Worm (Caenorhabditis elegans) whole organism, late embryonic: ENCODE results near the gene Y79H2A.3.

Source experiments
- K09A11.1 ChIP-seq: sonication (generic microtip); optimal IDR thresholded peaks from 2 replicates; lab custom pipeline; 2017; ENCODE audit warnings: antibody characterized with exemption, mild to moderate bottlenecking, missing genetic modification characterization, missing compliant biosample characterization; ENCODE audit not compliant: insufficient read depth
- T23F11.4 ChIP-seq: fragments of 200-800 bp; sonication (Bioruptor generic); optimal IDR thresholded peaks from 2 replicates; lab custom pipeline; 2018; ENCODE audit warnings: mild to moderate bottlenecking, missing genetic modification characterization, missing compliant biosample characterization
- Y22D7AL.16 ChIP-seq: sonication (generic microtip); optimal IDR thresholded peaks from 2 replicates; lab custom pipeline; 2016; ENCODE audit warnings: missing genetic modification characterization, missing compliant biosample characterization
- ceh-14 ChIP-seq: sonication (generic microtip); optimal IDR thresholded peaks from 2 replicates; lab custom pipeline; 2016; ENCODE audit warnings: missing genotype, missing genetic modification characterization, missing compliant biosample characterization
- ceh-2 ChIP-seq: sonication (generic microtip); optimal IDR thresholded peaks from 2 replicates; lab custom pipeline; 2016; ENCODE audit warnings: missing genotype, missing genetic modification characterization, missing compliant biosample characterization
- ceh-45 ChIP-seq: fragments of 200-800 bp; sonication (Bioruptor generic); IDR thresholded peaks from 2 replicates; pipeline ENCODE4 v1.3.6; 2022; ENCODE audit warnings: missing genetic modification reagents, missing genetic modification characterization, missing compliant biosample characterization
- ceh-48 ChIP-seq: sonication (generic microtip); optimal IDR thresholded peaks from 2 replicates; lab custom pipeline; 2016; ENCODE audit warnings: missing genetic modification characterization, inconsistent platforms, missing compliant biosample characterization
- ceh-6 ChIP-seq: fragments of 200-800 bp; sonication (Bioruptor generic); optimal IDR thresholded peaks from 2 replicates; lab custom pipeline; 2018; ENCODE audit warnings: mild to moderate bottlenecking, missing genetic modification characterization, missing compliant biosample characterization
- ceh-9 ChIP-seq: sonication (generic microtip); optimal IDR thresholded peaks from 2 replicates; lab custom pipeline; 2016; ENCODE audit warnings: mild to moderate bottlenecking, missing genetic modification characterization, inconsistent platforms, missing compliant biosample characterization
- che-1 ChIP-seq: sonication (generic microtip); optimal IDR thresholded peaks from 2 replicates; lab custom pipeline; 2016; ENCODE audit warnings: mild to moderate bottlenecking, missing genetic modification characterization, missing compliant biosample characterization
- dmd-4 ChIP-seq: sonication (generic microtip); optimal IDR thresholded peaks from 2 replicates; lab custom pipeline; 2016; ENCODE audit warnings: borderline replicate concordance, missing genetic modification characterization, missing compliant biosample characterization
- elt-2 ChIP-seq: sonication (generic microtip); optimal IDR thresholded peaks from 2 replicates; lab custom pipeline; 2016; ENCODE audit warnings: missing genetic modification reagents, missing genetic modification characterization, missing compliant biosample characterization
- ets-4 ChIP-seq: sonication (generic microtip); optimal IDR thresholded peaks from 2 replicates; lab custom pipeline; 2016; ENCODE audit warnings: missing genetic modification characterization, missing compliant biosample characterization
- eyg-1 ChIP-seq: sonication (generic microtip); optimal IDR thresholded peaks from 2 replicates; lab custom pipeline; 2016; ENCODE audit warnings: missing genotype, missing genetic modification characterization, missing compliant biosample characterization
- fkh-6 ChIP-seq: sonication (generic microtip); optimal IDR thresholded peaks from 2 replicates; lab custom pipeline; 2016; ENCODE audit warnings: missing genetic modification characterization, missing compliant biosample characterization
- gmeb-2 ChIP-seq: sonication (generic microtip); optimal IDR thresholded peaks from 2 replicates; lab custom pipeline; 2016; ENCODE audit warnings: missing genetic modification characterization, inconsistent platforms, missing compliant biosample characterization
- hlh-13 ChIP-seq: fragments of 200-800 bp; sonication (Bioruptor generic); optimal IDR thresholded peaks from 2 replicates; lab custom pipeline; 2018; ENCODE audit warnings: mild to moderate bottlenecking, missing genetic modification characterization, missing compliant biosample characterization
- hlh-30 ChIP-seq: sonication (generic microtip); optimal IDR thresholded peaks from 2 replicates; lab custom pipeline; 2017; ENCODE audit warnings: antibody characterized with exemption, missing genetic modification characterization, missing compliant biosample characterization; ENCODE audit not compliant: insufficient read depth
- hlh-8 ChIP-seq: sonication (generic microtip); optimal IDR thresholded peaks from 2 replicates; lab custom pipeline; 2016; ENCODE audit warnings: missing genotype, missing genetic modification characterization, missing compliant biosample characterization
- madf-2 ChIP-seq: sonication (generic microtip); optimal IDR thresholded peaks from 2 replicates; lab custom pipeline; 2017; ENCODE audit warnings: missing genetic modification characterization, missing compliant biosample characterization
- nfya-1 ChIP-seq: sonication (generic microtip); optimal IDR thresholded peaks from 2 replicates; lab custom pipeline; 2017; ENCODE audit warnings: missing genetic modification characterization, mild to moderate bottlenecking, missing compliant biosample characterization, antibody characterized with exemption, moderate library complexity
- nhr-232 ChIP-seq: sonication (generic microtip); optimal IDR thresholded peaks from 2 replicates; lab custom pipeline; 2016; ENCODE audit warnings: missing genetic modification characterization, missing compliant biosample characterization
- npax-4 ChIP-seq: sonication (generic microtip); optimal IDR thresholded peaks from 2 replicates; lab custom pipeline; 2016; ENCODE audit warnings: missing genetic modification characterization, missing compliant biosample characterization
- pax-1 ChIP-seq: fragments of 150-350 bp; optimal IDR thresholded peaks from 2 replicates; lab custom pipeline; 2014; ENCODE audit warnings: missing biosample characterization, missing genetic modification characterization
- pha-2 ChIP-seq: sonication (generic microtip); optimal IDR thresholded peaks from 2 replicates; lab custom pipeline; 2017; ENCODE audit warnings: mild to moderate bottlenecking, missing genetic modification characterization, missing compliant biosample characterization
- pros-1 ChIP-seq: fragments of 150-350 bp; optimal IDR thresholded peaks from 2 replicates; lab custom pipeline; 2014; ENCODE audit warnings: missing biosample characterization, missing genetic modification reagents, missing genetic modification characterization
- ref-2 ChIP-seq: sonication (generic microtip); optimal IDR thresholded peaks from 2 replicates; lab custom pipeline; 2016; ENCODE audit warnings: missing genetic modification characterization, missing compliant biosample characterization
- sox-2 ChIP-seq: fragments of 200-800 bp; sonication (Bioruptor generic); IDR thresholded peaks from 2 replicates; pipeline ENCODE4 v1.3.6; 2022; ENCODE audit warnings: missing genetic modification reagents, missing genetic modification characterization, missing compliant biosample characterization
- sox-4 ChIP-seq: sonication (generic microtip); optimal IDR thresholded peaks from 2 replicates; lab custom pipeline; 2017; ENCODE audit warnings: mild to moderate bottlenecking, missing genetic modification characterization, inconsistent platforms, missing compliant biosample characterization
- tbx-2 ChIP-seq: sonication (generic microtip); optimal IDR thresholded peaks from 2 replicates; lab custom pipeline; 2016; ENCODE audit warnings: missing genetic modification characterization, missing compliant biosample characterization
- ttx-3 ChIP-seq: sonication (generic microtip); optimal IDR thresholded peaks from 2 replicates; lab custom pipeline; 2016; ENCODE audit warnings: missing genetic modification reagents, missing genetic modification characterization, missing compliant biosample characterization
- unc-86 ChIP-seq: sonication (generic microtip); optimal IDR thresholded peaks from 2 replicates; lab custom pipeline; 2016; ENCODE audit warnings: missing genetic modification characterization, missing compliant biosample characterization

Gene Y79H2A.3

ce11 chrIII:11999543-11999942 lies 52.6 kb downstream of the Y79H2A.3 start:
- no peak for TF ChIP-seq Y22D7AL.16 (tag; lab: Kevin White, UChicago)
- TF ChIP-seq, all 69 proteins: peak for 0

- TF ChIP-seq sox-2 (GFP tag; lab: Robert Waterston, UW) (no peak), ceh-14 (tag; lab: Kevin White, UChicago) (no peak), nfya-1 (tag; lab: Kevin White, UChicago) (peak; percentile 55), Y22D7AL.16 (tag; lab: Kevin White, UChicago) (no peak), eyg-1 (tag; lab: Kevin White, UChicago) (no peak)
- TF ChIP-seq, all 69 proteins: peak for 1
Measured at ce11 chrIII:11995783-11996182, 56.3 kb downstream of the Y79H2A.3 start.

- TF ChIP-seq sox-2 (GFP tag; lab: Robert Waterston, UW) (no peak), ceh-9 (tag; lab: Kevin White, UChicago) (no peak), elt-2 (tag; lab: Kevin White, UChicago) (no peak), tbx-2 (tag; lab: Kevin White, UChicago) (no peak), eyg-1 (tag; lab: Kevin White, UChicago) (no peak), hlh-8 (tag; lab: Kevin White, UChicago) (no peak), pax-1 (tag; lab: Kevin White, UChicago) (no peak), sox-4 (no peak), fkh-6 (tag; lab: Kevin White, UChicago) (no peak), ceh-2 (tag; lab: Kevin White, UChicago) (no peak), dmd-4 (tag; lab: Kevin White, UChicago) (no peak), ets-4 (tag; lab: Kevin White, UChicago) (no peak), ref-2 (tag; lab: Kevin White, UChicago) (no peak), ttx-3 (no peak), npax-4 (tag; lab: Kevin White, UChicago) (no peak), madf-2 (tag; lab: Kevin White, UChicago) (no peak), nhr-232 (tag; lab: Kevin White, UChicago) (no peak), ceh-48 (tag; lab: Kevin White, UChicago) (no peak), K09A11.1 (tag; lab: Kevin White, UChicago) (no peak)
Measured at ce11 chrIII:11991654-11992292, 60.3 kb downstream of the Y79H2A.3 start.

DNA sequence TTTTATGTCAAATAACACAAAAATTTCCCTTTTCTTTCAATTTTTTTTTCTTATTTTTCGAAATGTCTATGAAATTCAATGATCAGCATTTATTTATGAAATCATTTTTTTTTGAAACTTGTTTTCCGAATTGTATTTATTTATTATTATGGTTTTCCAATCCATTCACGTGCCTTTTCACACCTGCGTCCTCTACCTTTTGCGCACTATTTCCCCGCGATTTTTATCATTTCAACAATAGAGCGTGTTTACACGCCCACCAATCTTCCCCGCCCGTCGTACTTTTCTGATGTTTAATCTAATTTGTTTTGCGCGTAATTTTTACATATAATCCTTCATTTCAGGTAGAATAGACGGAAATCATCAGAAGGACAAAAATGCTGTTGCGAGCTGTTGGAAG lies 62.3 kb downstream of the Y79H2A.3 start, which contains the start of gene wah-1:
TSS of gene wah-1 (plus strand) at position 345 of the 400 bp plus-strand sequence.
- TF ChIP-seq pros-1 (tag; lab: Kevin White, UChicago) (no peak), unc-86 (no peak), ceh-45 (no peak), elt-2 (tag; lab: Kevin White, UChicago) (peak; percentile 5), ceh-6 (GFP tag; lab: Kevin White, UChicago) (no peak), gmeb-2 (no peak), hlh-30 (tag; lab: Kevin White, UChicago) (peak; percentile 9)

DNA sequence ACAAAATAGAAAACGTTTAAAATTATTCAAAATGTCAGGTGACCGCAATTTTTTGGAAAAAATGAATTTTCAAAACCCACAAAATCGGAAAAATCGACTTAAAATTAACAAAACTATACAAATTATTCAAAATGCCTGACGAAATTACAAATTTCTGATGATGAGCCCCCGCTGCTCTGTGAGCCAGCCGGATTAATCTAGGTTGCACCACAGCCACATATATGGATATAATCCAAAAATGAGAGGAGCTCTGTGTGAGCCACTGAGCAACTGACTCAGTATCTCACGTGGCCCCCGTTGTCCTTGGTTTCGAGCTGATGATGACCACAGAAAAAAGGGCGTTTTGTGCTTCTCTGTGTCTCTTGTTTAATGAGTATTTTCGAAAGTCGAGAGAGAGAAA lies 67.0 kb downstream of the Y79H2A.3 start:
- no peak for TF ChIP-seq che-1 (tag; lab: Kevin White, UChicago)
- TF ChIP-seq eyg-1 (tag; lab: Kevin White, UChicago) = no peak
- no peak for TF ChIP-seq elt-2 (tag; lab: Kevin White, UChicago)
- no peak for TF ChIP-seq Y22D7AL.16 (tag; lab: Kevin White, UChicago)
- no peak for TF ChIP-seq pha-2
- TF ChIP-seq hlh-13 (GFP tag; lab: Kevin White, UChicago) = no peak
- no peak for TF ChIP-seq T23F11.4 (GFP tag; lab: Kevin White, UChicago)
